Worm (Caenorhabditis elegans) whole organism, L3 larva: ENCODE results near the gene T04F3.1.
A peak's percentile ranks its signal among the peaks of the same experiment; 100 is the strongest.

Source experiments
- R02D3.7 ChIP-seq: fragments of 150-350 bp; optimal IDR thresholded peaks from 2 replicates; lab custom pipeline; 2014; ENCODE audit warnings: missing biosample characterization, missing genetic modification characterization
- ama-1 ChIP-seq: fragments of 150-350 bp; optimal IDR thresholded peaks from 2 replicates; lab custom pipeline; 2018
- jun-1 ChIP-seq: fragments of 150-350 bp; optimal IDR thresholded peaks from 2 replicates; lab custom pipeline; 2014; ENCODE audit warnings: missing biosample characterization, missing genetic modification reagents, missing genetic modification characterization
- pqm-1 ChIP-seq: fragments of 150-350 bp; optimal IDR thresholded peaks from 2 replicates; lab custom pipeline; 2017; ENCODE audit warnings: missing biosample characterization, missing genetic modification characterization, inconsistent platforms
- unc-62 ChIP-seq: fragments of 150-350 bp; sonication (generic microtip); optimal IDR thresholded peaks from 4 replicates; lab custom pipeline; 2014; ENCODE audit warnings: missing biosample characterization, missing genetic modification reagents, missing genetic modification characterization

- TF ChIP-seq ama-1 (lab: Kevin White, UChicago) = peak; percentile 80
- TF ChIP-seq unc-62 (GFP tag; lab: Kevin White, UChicago) = no peak
- peak; percentile 46 for TF ChIP-seq pqm-1 (tag; lab: Kevin White, UChicago)
- TF ChIP-seq R02D3.7 (tag; lab: Kevin White, UChicago) = peak; percentile 13
- TF ChIP-seq jun-1 (tag; lab: Kevin White, UChicago) = no peak
Measured at ce11 chrV:11782809-11783440, 43.1 kb downstream of the T04F3.1 start, which contains the start of gene F55A11.11.
